Fruit fly (Drosophila melanogaster) whole organism, embryonic: ENCODE measurements around the gene Syx18.

Experiments used
- CG10462 ChIP-seq: fragments of 200-800 bp; sonication (Bioruptor generic); optimal IDR thresholded peaks from 2 replicates; lab custom pipeline; 2016; ENCODE audit warnings: missing biosample characterization, missing genetic modification characterization
- CG12659 ChIP-seq: fragments of 200-800 bp; sonication (Bioruptor generic); optimal IDR thresholded peaks from 3 replicates; lab custom pipeline; 2017; ENCODE audit warnings: mild to moderate bottlenecking, missing biosample characterization, missing genetic modification reagents, missing genetic modification characterization
- CG12942 ChIP-seq: fragments of 200-800 bp; sonication (Bioruptor generic); optimal IDR thresholded peaks from 3 replicates; lab custom pipeline; 2016; ENCODE audit warnings: missing biosample characterization, missing genetic modification characterization
- CG13424 ChIP-seq: fragments of 200-800 bp; sonication (Bioruptor generic); optimal IDR thresholded peaks from 2 replicates; lab custom pipeline; 2019; ENCODE audit warnings: missing biosample characterization, mild to moderate bottlenecking, missing genetic modification characterization, moderate library complexity
- CG14050 ChIP-seq: fragments of 200-800 bp; sonication (Bioruptor generic); IDR thresholded peaks from 3 replicates; pipeline ENCODE4 v1.3.6; 2022; ENCODE audit warnings: missing biosample characterization, missing genetic modification characterization
- CG14667 ChIP-seq: fragments of 200-800 bp; sonication (Bioruptor generic); IDR thresholded peaks from 2 replicates; pipeline ENCODE4 v1.3.6; 2022; ENCODE audit warnings: missing biosample characterization, missing genetic modification characterization
- CG14965 ChIP-seq: fragments of 200-800 bp; sonication (Bioruptor generic); optimal IDR thresholded peaks from 2 replicates; lab custom pipeline; 2016; ENCODE audit warnings: missing biosample characterization, missing genetic modification characterization, borderline replicate concordance
- CG15479 ChIP-seq: fragments of 200-800 bp; sonication (Bioruptor generic); optimal IDR thresholded peaks from 3 replicates; lab custom pipeline; 2019; ENCODE audit warnings: missing biosample characterization, mild to moderate bottlenecking, missing genetic modification characterization, moderate library complexity
- CG15696 ChIP-seq: fragments of 200-800 bp; sonication (Bioruptor generic); optimal IDR thresholded peaks from 2 replicates; lab custom pipeline; 2019; ENCODE audit warnings: missing biosample characterization, mild to moderate bottlenecking, missing genetic modification characterization, moderate library complexity
- CG2120 ChIP-seq: fragments of 200-800 bp; sonication (Bioruptor generic); optimal IDR thresholded peaks from 3 replicates; lab custom pipeline; 2016; ENCODE audit warnings: missing biosample characterization, missing genetic modification characterization
- CG32767 ChIP-seq: fragments of 200-800 bp; sonication (Bioruptor generic); IDR thresholded peaks from 2 replicates; pipeline ENCODE4 v1.3.6; 2022; ENCODE audit warnings: missing biosample characterization, missing genetic modification characterization
- CG33557 ChIP-seq: fragments of 200-800 bp; sonication (Bioruptor generic); optimal IDR thresholded peaks from 2 replicates; lab custom pipeline; 2019; ENCODE audit warnings: missing biosample characterization, mild to moderate bottlenecking, missing genetic modification characterization, moderate library complexity
- CG3838 ChIP-seq: fragments of 200-800 bp; sonication (Bioruptor generic); optimal IDR thresholded peaks from 3 replicates; lab custom pipeline; 2016; ENCODE audit warnings: missing biosample characterization, missing genetic modification characterization
- CG4328 ChIP-seq: fragments of 200-800 bp; sonication (Bioruptor generic); optimal IDR thresholded peaks from 3 replicates; lab custom pipeline; 2017; ENCODE audit warnings: missing biosample characterization, missing genetic modification reagents, missing genetic modification characterization
- CG6272 ChIP-seq: fragments of 200-800 bp; sonication (Bioruptor generic); IDR thresholded peaks from 2 replicates; pipeline ENCODE4 v1.3.6; 2022; ENCODE audit warnings: missing biosample characterization, missing genetic modification characterization
- CG6813 ChIP-seq: fragments of 200-800 bp; sonication (Bioruptor generic); optimal IDR thresholded peaks from 2 replicates; lab custom pipeline; 2017; ENCODE audit warnings: missing biosample characterization, missing genetic modification characterization, mild to moderate bottlenecking, moderate library complexity, missing genetic modification reagents
- CG7963 ChIP-seq: fragments of 200-800 bp; sonication (Bioruptor generic); IDR thresholded peaks from 3 replicates; pipeline ENCODE4 v1.3.6; 2022; ENCODE audit warnings: missing biosample characterization, missing genetic modification characterization; ENCODE audit not compliant: partially characterized antibody
- CG8290 ChIP-seq, 3 experiments: fragments of 200-800 bp; sonication (Bioruptor generic); optimal IDR thresholded peaks; 2 replicates each; lab custom pipeline; 2016 to 2019; ENCODE audit warnings: missing biosample characterization in 3 of 3, missing genetic modification characterization in 3 of 3, mild to moderate bottlenecking in 2 of 3, moderate library complexity in 1 of 3
- CG8478 ChIP-seq: fragments of >200 bp; optimal IDR thresholded peaks from 2 replicates; lab custom pipeline; 2018
- CG9437 ChIP-seq: fragments of 200-800 bp; sonication (Bioruptor generic); optimal IDR thresholded peaks from 2 replicates; lab custom pipeline; 2018; ENCODE audit warnings: missing biosample characterization, mild to moderate bottlenecking, missing genetic modification characterization
- CG9817 ChIP-seq: fragments of 200-800 bp; sonication (Bioruptor generic); optimal IDR thresholded peaks from 2 replicates; lab custom pipeline; 2018; ENCODE audit warnings: missing biosample characterization, mild to moderate bottlenecking, missing genetic modification characterization, moderate library complexity
- CoRest ChIP-seq: fragments of 200-800 bp; sonication (Bioruptor generic); optimal IDR thresholded peaks from 3 replicates; lab custom pipeline; 2018; ENCODE audit warnings: missing biosample characterization, mild to moderate bottlenecking, missing genetic modification characterization, moderate library complexity
- Dp ChIP-seq: fragments of 200-800 bp; sonication (Bioruptor generic); optimal IDR thresholded peaks from 2 replicates; lab custom pipeline; 2018; ENCODE audit warnings: missing biosample characterization, mild to moderate bottlenecking, missing genetic modification characterization, moderate library complexity
- Lhr ChIP-seq: fragments of 200-800 bp; sonication (Bioruptor generic); optimal IDR thresholded peaks from 3 replicates; lab custom pipeline; 2017; ENCODE audit warnings: mild to moderate bottlenecking, missing biosample characterization, missing genetic modification reagents, missing genetic modification characterization
- MBD-R2 ChIP-seq: fragments of 200-800 bp; sonication (Bioruptor generic); IDR thresholded peaks from 2 replicates; pipeline ENCODE4 v1.3.6; 2022; ENCODE audit warnings: missing biosample characterization, missing genetic modification characterization
- Myb ChIP-seq: fragments of 200-800 bp; sonication (Bioruptor generic); optimal IDR thresholded peaks from 2 replicates; lab custom pipeline; 2016; ENCODE audit warnings: missing biosample characterization, missing genetic modification characterization
- Optix ChIP-seq: fragments of 200-800 bp; sonication (Bioruptor generic); IDR thresholded peaks from 3 replicates; pipeline ENCODE4 v1.3.6; 2022; ENCODE audit warnings: missing biosample characterization, missing genetic modification characterization
- Sry-β ChIP-seq: fragments of 200-800 bp; sonication (Bioruptor generic); optimal IDR thresholded peaks from 2 replicates; lab custom pipeline; 2018; ENCODE audit warnings: missing biosample characterization, mild to moderate bottlenecking, missing genetic modification characterization, moderate library complexity
- amos ChIP-seq: fragments of 200-800 bp; sonication (Bioruptor generic); IDR thresholded peaks from 2 replicates; pipeline ENCODE4 v1.3.6; 2022; ENCODE audit warnings: missing biosample characterization, missing genetic modification characterization; ENCODE audit not compliant: partially characterized antibody
- aop ChIP-seq: fragments of 200-800 bp; sonication (Bioruptor generic); IDR thresholded peaks from 2 replicates; pipeline ENCODE4 v1.3.6; 2022; ENCODE audit warnings: missing biosample characterization, missing genetic modification characterization
- ara ChIP-seq: fragments of 200-800 bp; sonication (Bioruptor generic); IDR thresholded peaks from 2 replicates; pipeline ENCODE4 v1.3.6; 2022; ENCODE audit warnings: missing biosample characterization, missing genetic modification characterization
- bcd ChIP-seq: fragments of 200-800 bp; sonication (Bioruptor generic); optimal IDR thresholded peaks from 2 replicates; lab custom pipeline; 2017; ENCODE audit warnings: missing biosample characterization, mild to moderate bottlenecking, missing genetic modification characterization
- chn ChIP-seq: fragments of 200-800 bp; sonication (Bioruptor generic); optimal IDR thresholded peaks from 2 replicates; lab custom pipeline; 2016; ENCODE audit warnings: missing biosample characterization, missing genetic modification characterization
- crc ChIP-seq: fragments of 200-800 bp; sonication (Bioruptor generic); optimal IDR thresholded peaks from 2 replicates; lab custom pipeline; 2016; ENCODE audit warnings: missing biosample characterization, missing genetic modification characterization
- danr ChIP-seq: fragments of 200-800 bp; sonication (Bioruptor generic); IDR thresholded peaks from 2 replicates; pipeline ENCODE4 v1.3.6; 2022; ENCODE audit warnings: missing biosample characterization, missing genetic modification characterization
- dm ChIP-seq: fragments of 200-800 bp; sonication (Bioruptor generic); optimal IDR thresholded peaks from 3 replicates; lab custom pipeline; 2016; ENCODE audit warnings: missing biosample characterization, missing genetic modification characterization
- dmrt99B ChIP-seq: fragments of 200-800 bp; sonication (Bioruptor generic); optimal IDR thresholded peaks from 2 replicates; lab custom pipeline; 2018; ENCODE audit warnings: missing biosample characterization, mild to moderate bottlenecking, missing genetic modification characterization, moderate library complexity
- dpn ChIP-seq, 2 experiments: fragments of 200-800 bp; sonication (Bioruptor generic); optimal IDR thresholded peaks; 3 replicates each; lab custom pipeline; 2016; ENCODE audit warnings: missing biosample characterization in 2 of 2, missing genetic modification characterization in 2 of 2
- esg ChIP-seq: fragments of 200-800 bp; sonication (Bioruptor generic); conservative IDR thresholded peaks from 2 replicates; pipeline ENCODE4 v1.3.6; 2022; ENCODE audit warnings: missing biosample characterization, missing genetic modification characterization
- fru ChIP-seq: fragments of >200 bp; optimal IDR thresholded peaks from 2 replicates; lab custom pipeline; 2017
- ftz-f1 ChIP-seq: fragments of 200-800 bp; sonication (Bioruptor generic); optimal IDR thresholded peaks from 2 replicates; lab custom pipeline; 2016; ENCODE audit warnings: missing biosample characterization, missing genetic modification characterization
- gem ChIP-seq: fragments of 200-800 bp; sonication (Bioruptor generic); optimal IDR thresholded peaks from 2 replicates; lab custom pipeline; 2019; ENCODE audit warnings: missing biosample characterization, mild to moderate bottlenecking, missing genetic modification characterization, moderate library complexity
- grn ChIP-seq: fragments of 200-800 bp; sonication (Bioruptor generic); optimal IDR thresholded peaks from 3 replicates; lab custom pipeline; 2017; ENCODE audit warnings: missing biosample characterization, missing genetic modification characterization
- insv ChIP-seq, 2 experiments: fragments of 200-800 bp; sonication (Bioruptor generic); optimal IDR thresholded peaks; 3 replicates each; lab custom pipeline; 2016 to 2018; ENCODE audit warnings: missing biosample characterization in 2 of 2, missing genetic modification characterization in 2 of 2
- jigr1 ChIP-seq: fragments of 200-800 bp; sonication (Bioruptor generic); IDR thresholded peaks from 3 replicates; pipeline ENCODE4 v1.3.6; 2022; ENCODE audit warnings: missing biosample characterization, missing genetic modification characterization
- mld ChIP-seq: fragments of 200-800 bp; sonication (Bioruptor generic); IDR thresholded peaks from 3 replicates; pipeline ENCODE4 v1.3.6; 2022; ENCODE audit warnings: missing biosample characterization, missing genetic modification characterization; ENCODE audit not compliant: partially characterized antibody
- odd ChIP-seq: fragments of 200-800 bp; sonication (Bioruptor generic); optimal IDR thresholded peaks from 2 replicates; lab custom pipeline; 2017; ENCODE audit warnings: missing biosample characterization, mild to moderate bottlenecking, missing genetic modification characterization
- pho ChIP-seq: fragments of 200-800 bp; sonication (Bioruptor generic); optimal IDR thresholded peaks from 2 replicates; lab custom pipeline; 2016; ENCODE audit warnings: missing biosample characterization, missing genetic modification characterization
- sens ChIP-seq: fragments of 200-800 bp; sonication (Bioruptor generic); peaks from one replicate; lab custom pipeline; 2016; ENCODE audit warnings: missing biosample characterization, missing genetic modification characterization
- so ChIP-seq: fragments of 200-800 bp; sonication (Bioruptor generic); IDR thresholded peaks from 3 replicates; pipeline ENCODE4 v1.3.6; 2022; ENCODE audit warnings: missing biosample characterization, missing genetic modification characterization
- trem ChIP-seq: fragments of 200-800 bp; optimal IDR thresholded peaks from 3 replicates; lab custom pipeline; 2019; ENCODE audit warnings: missing biosample characterization, mild to moderate bottlenecking, missing genetic modification characterization, moderate library complexity
- unc-4 ChIP-seq: fragments of 200-800 bp; sonication (Bioruptor generic); IDR thresholded peaks from 2 replicates; pipeline ENCODE4 v1.3.6; 2022; ENCODE audit warnings: missing biosample characterization, missing genetic modification characterization; ENCODE audit not compliant: partially characterized antibody

The Syx18 gene

dm6 chr3R:24574123-24574522, 51.2 kb downstream of the Syx18 start (continued):
- TF ChIP-seq trem: no peak
- no peak for TF ChIP-seq CG14667 (GFP tag; lab: Robert Waterston, UW)
- TF ChIP-seq so (GFP tag; lab: Robert Waterston, UW): no peak
- TF ChIP-seq CG10462 (GFP tag; lab: Kevin White, UChicago): no peak
- TF ChIP-seq dpn (GFP tag; optimal IDR thresholded peaks at IDR 0.05; lab: Kevin White, UChicago): peak; percentile 17 to 35
- peak; percentile 59 for TF ChIP-seq sens (GFP tag; lab: Kevin White, UChicago)
- TF ChIP-seq mld: no peak
- TF ChIP-seq ara (GFP tag; lab: Robert Waterston, UW): no peak
- no peak for TF ChIP-seq CG14965
- TF ChIP-seq CG14050 (GFP tag; lab: Robert Waterston, UW): no peak
- TF ChIP-seq CG7963 (GFP tag; lab: Robert Waterston, UW): no peak
- TF ChIP-seq unc-4 (GFP tag; lab: Robert Waterston, UW): no peak
- no peak for TF ChIP-seq CG6272
- TF ChIP-seq insv (GFP tag; optimal IDR thresholded peaks at IDR 0.05; lab: Kevin White, UChicago): no peak
- peak; percentile 64 for TF ChIP-seq dmrt99B (tag; lab: Kevin White, UChicago)
- no peak for TF ChIP-seq aop (GFP tag; lab: Robert Waterston, UW)
- no peak for TF ChIP-seq Myb (GFP tag; lab: Kevin White, UChicago)
- TF ChIP-seq CG33557 (GFP tag; lab: Kevin White, UChicago): no peak
- TF ChIP-seq CG3838 (GFP tag; lab: Kevin White, UChicago): peak; percentile 12
- TF ChIP-seq CG4328 (GFP tag; lab: Kevin White, UChicago): peak; percentile 5
- peak; percentile 76 for TF ChIP-seq CoRest (tag; lab: Kevin White, UChicago)
- TF ChIP-seq dm (GFP tag; lab: Kevin White, UChicago): no peak
- no peak for TF ChIP-seq amos (GFP tag; lab: Robert Waterston, UW)
- peak; percentile 52 for TF ChIP-seq pho (GFP tag; lab: Kevin White, UChicago)
- TF ChIP-seq Sry-β (GFP tag; lab: Kevin White, UChicago): no peak
- no peak for TF ChIP-seq CG12942 (GFP tag; lab: Kevin White, UChicago)
- TF ChIP-seq danr (GFP tag; lab: Robert Waterston, UW): no peak
- TF ChIP-seq fru (lab: Kevin White, UChicago): no peak
- TF ChIP-seq crc: no peak
- peak; percentile 53 for TF ChIP-seq bcd
- peak; percentile 57 for TF ChIP-seq CG6813
- peak; percentile 3 for TF ChIP-seq CG15696
- TF ChIP-seq CG12659: peak; percentile 68
- peak; percentile 29 for TF ChIP-seq CG9817 (tag; lab: Kevin White, UChicago)
- TF ChIP-seq gem (tag; lab: Kevin White, UChicago): peak; percentile 80
- no peak for TF ChIP-seq Lhr (GFP tag; lab: Kevin White, UChicago)
- TF ChIP-seq chn (GFP tag; lab: Kevin White, UChicago): no peak
- TF ChIP-seq jigr1: no peak
- TF ChIP-seq Optix (GFP tag; lab: Robert Waterston, UW): no peak
- no peak for TF ChIP-seq CG8478
- peak; percentile 40 for TF ChIP-seq CG9437 (GFP tag; lab: Kevin White, UChicago)
- peak; percentile 2 for TF ChIP-seq odd (GFP tag; lab: Kevin White, UChicago)
- TF ChIP-seq ftz-f1 (GFP tag; lab: Kevin White, UChicago): no peak
- TF ChIP-seq Dp (GFP tag; lab: Kevin White, UChicago): no peak
- TF ChIP-seq grn (GFP tag; lab: Kevin White, UChicago): no peak
- no peak for TF ChIP-seq CG8290 (GFP tag; optimal IDR thresholded peaks at IDR 0.05; lab: Kevin White, UChicago)
- TF ChIP-seq CG8290 (tag; optimal IDR thresholded peaks at IDR 0.05; lab: Kevin White, UChicago): no peak
- TF ChIP-seq MBD-R2 (GFP tag; lab: Robert Waterston, UW): no peak
- peak; percentile 70 for TF ChIP-seq CG13424 (tag; lab: Kevin White, UChicago)
- TF ChIP-seq esg (GFP tag; lab: Robert Waterston, UW): 0 out of 2 replicates have a peak, but pooled peaks have one; percentile 28
- no peak for TF ChIP-seq CG32767
- peak; percentile 75 for TF ChIP-seq CG2120 (GFP tag; lab: Kevin White, UChicago)
- no peak for TF ChIP-seq CG15479
